Fruit fly (Drosophila melanogaster): ENCODE data around the gene Rel.

Gene Rel

dm6 chr3R:9051937-9052680 lies 4.3 kb upstream of the Rel start, which contains the start of gene Kdm2 (continued):
- TF ChIP-seq tap (tag; optimal IDR thresholded peaks at IDR 0.05), result peak; percentile 49
- no peak for TF ChIP-seq CG2120 (GFP tag; optimal IDR thresholded peaks at IDR 0.05)
- TF ChIP-seq lbe (GFP tag; optimal IDR thresholded peaks at IDR 0.05), result peak; percentile 4
- no peak for TF ChIP-seq Usf (GFP tag; optimal IDR thresholded peaks at IDR 0.05)
- TF ChIP-seq D (optimal IDR thresholded peaks at IDR 0.05), result no peak
- TF ChIP-seq D (GFP tag; optimal IDR thresholded peaks at IDR 0.05), result no peak
- peak; percentile 18 for TF ChIP-seq CG8281 (tag; optimal IDR thresholded peaks at IDR 0.05)
- peak; percentile 89 for TF ChIP-seq Myb (GFP tag; optimal IDR thresholded peaks at IDR 0.05)
- no peak for TF ChIP-seq hbn (GFP tag; IDR thresholded peaks at IDR 0.05; ENCODE audit: partially characterized antibody)
- TF ChIP-seq CG2116 (GFP tag; optimal IDR thresholded peaks at IDR 0.05), result peak; percentile 23
- peak; percentile 30 for TF ChIP-seq CG1233 (GFP tag; optimal IDR thresholded peaks at IDR 0.05)
- no peak for TF ChIP-seq crol (GFP tag; IDR thresholded peaks at IDR 0.05)
- TF ChIP-seq NfI (GFP tag; optimal IDR thresholded peaks at IDR 0.05), result peak; percentile 31
- no peak for TF ChIP-seq Optix (GFP tag; IDR thresholded peaks at IDR 0.05)
- TF ChIP-seq unpg (GFP tag; optimal IDR thresholded peaks at IDR 0.05), result peak; percentile 18
- TF ChIP-seq scrt (GFP tag; optimal IDR thresholded peaks at IDR 0.05), result peak; percentile 56
- no peak for TF ChIP-seq zen2 (GFP tag; IDR thresholded peaks at IDR 0.05; ENCODE audit: partially characterized antibody)
- peak; percentile 45 for TF ChIP-seq Deaf1 (tag; optimal IDR thresholded peaks at IDR 0.05)
- no peak for TF ChIP-seq ranshi (GFP tag; IDR thresholded peaks at IDR 0.05)
- TF ChIP-seq zf30C (GFP tag; optimal IDR thresholded peaks at IDR 0.05), result peak; percentile 31
- peak; percentile 42 for TF ChIP-seq CG17385 (GFP tag; optimal IDR thresholded peaks at IDR 0.05)
- TF ChIP-seq caup (GFP tag; optimal IDR thresholded peaks at IDR 0.05; ENCODE audit: severe bottlenecking), result peak; percentile 9
- peak; percentile 62 for TF ChIP-seq CG12659 (GFP tag; optimal IDR thresholded peaks at IDR 0.05)
- no peak for TF ChIP-seq tna (GFP tag; IDR thresholded peaks at IDR 0.05; ENCODE audit: partially characterized antibody)
- TF ChIP-seq Med (GFP tag), result peak; percentile 88
- TF ChIP-seq CG30020 (tag; optimal IDR thresholded peaks at IDR 0.05), result peak; percentile 18
- peak; percentile 50 for TF ChIP-seq CG1603 (tag; optimal IDR thresholded peaks at IDR 0.05)
- TF ChIP-seq so (GFP tag; IDR thresholded peaks at IDR 0.05), result no peak
- TF ChIP-seq Hmr (GFP tag; optimal IDR thresholded peaks at IDR 0.05), result peak; percentile 55
- no peak for TF ChIP-seq br (optimal IDR thresholded peaks at IDR 0.05)
- no peak for TF ChIP-seq CG8089 (GFP tag; optimal IDR thresholded peaks at IDR 0.05)
- no peak for TF ChIP-seq Bteb2 (GFP tag; optimal IDR thresholded peaks at IDR 0.05)
- TF ChIP-seq odd (GFP tag; optimal IDR thresholded peaks at IDR 0.05), result peak; percentile 40
- peak in 1 of 2 experiments; percentile 19 for TF ChIP-seq Pdp1 (GFP tag; optimal IDR thresholded peaks at IDR 0.05)
- TF ChIP-seq CG7271 (tag; optimal IDR thresholded peaks at IDR 0.05), result peak; percentile 81
- peak in 1 of 2 experiments; percentile 5 for TF ChIP-seq chif (GFP tag; optimal IDR thresholded peaks at IDR 0.05)
- TF ChIP-seq CG2712 (tag; optimal IDR thresholded peaks at IDR 0.05), result peak; percentile 40
- no peak for TF ChIP-seq jing (GFP tag; optimal IDR thresholded peaks at IDR 0.05)
- no peak for TF ChIP-seq Drgx (GFP tag; IDR thresholded peaks at IDR 0.05)
- no peak for TF ChIP-seq CG3995 (GFP tag; optimal IDR thresholded peaks at IDR 0.05)
- peak; percentile 45 for TF ChIP-seq CG17829 (tag; optimal IDR thresholded peaks at IDR 0.05)
- peak; percentile 46 for TF ChIP-seq CG12391 (tag; optimal IDR thresholded peaks at IDR 0.05)
